Fruit fly (Drosophila melanogaster) whole organism, embryonic: ENCODE measurements around the gene Kyat.

Experiments used
- CG10209 ChIP-seq: fragments of 200-800 bp; sonication (Bioruptor generic); optimal IDR thresholded peaks from 3 replicates; lab custom pipeline; 2017; ENCODE audit warnings: missing biosample characterization, mild to moderate bottlenecking, missing genetic modification characterization, missing genetic modification reagents
- CG10462 ChIP-seq: fragments of 200-800 bp; sonication (Bioruptor generic); optimal IDR thresholded peaks from 2 replicates; lab custom pipeline; 2016; ENCODE audit warnings: missing biosample characterization, missing genetic modification characterization
- CG11456 ChIP-seq: fragments of 200-800 bp; sonication (Bioruptor generic); IDR thresholded peaks from 3 replicates; pipeline ENCODE4 v1.3.6; 2022; ENCODE audit warnings: missing biosample characterization, missing genetic modification characterization
- CG11560 ChIP-seq: fragments of 200-800 bp; sonication (Bioruptor generic); IDR thresholded peaks from 3 replicates; pipeline ENCODE4 v1.3.6; 2022; ENCODE audit warnings: missing biosample characterization, missing genetic modification characterization
- CG11695 ChIP-seq: fragments of 200-800 bp; sonication (Bioruptor generic); IDR thresholded peaks from 3 replicates; pipeline ENCODE4 v1.3.6; 2022; ENCODE audit warnings: missing biosample characterization, missing genetic modification characterization
- CG1233 ChIP-seq: fragments of 200-800 bp; sonication (Bioruptor generic); optimal IDR thresholded peaks from 4 replicates; lab custom pipeline; 2018; ENCODE audit warnings: missing biosample characterization, mild to moderate bottlenecking, missing genetic modification characterization
- CG12769 ChIP-seq: fragments of 200-800 bp; sonication (Bioruptor generic); optimal IDR thresholded peaks from 2 replicates; lab custom pipeline; 2019; ENCODE audit warnings: missing biosample characterization, mild to moderate bottlenecking, missing genetic modification characterization, moderate library complexity
- CG16863 ChIP-seq: fragments of 200-800 bp; sonication (Bioruptor generic); optimal IDR thresholded peaks from 3 replicates; lab custom pipeline; 2016; ENCODE audit warnings: missing biosample characterization, missing genetic modification characterization
- CG17612 ChIP-seq: fragments of 200-800 bp; sonication (Bioruptor generic); IDR thresholded peaks from 2 replicates; pipeline ENCODE4 v1.3.6; 2022; ENCODE audit warnings: missing biosample characterization, missing genetic modification characterization
- CG2202 ChIP-seq: fragments of 200-800 bp; sonication (Bioruptor generic); optimal IDR thresholded peaks from 2 replicates; lab custom pipeline; 2018; ENCODE audit warnings: missing biosample characterization, mild to moderate bottlenecking, missing genetic modification characterization
- CG30020 ChIP-seq: fragments of 200-800 bp; optimal IDR thresholded peaks from 2 replicates; lab custom pipeline; 2019; ENCODE audit warnings: missing biosample characterization, mild to moderate bottlenecking, missing genetic modification characterization, moderate library complexity
- CG31224 ChIP-seq: fragments of 200-800 bp; sonication (Bioruptor generic); IDR thresholded peaks from 2 replicates; pipeline ENCODE4 v1.3.6; 2022; ENCODE audit warnings: missing biosample characterization, missing genetic modification characterization
- CG3281 ChIP-seq: fragments of 200-800 bp; sonication (Bioruptor generic); optimal IDR thresholded peaks from 3 replicates; lab custom pipeline; 2017; ENCODE audit warnings: missing biosample characterization, mild to moderate bottlenecking, missing genetic modification characterization
- CG34376 ChIP-seq: fragments of 200-800 bp; sonication (Bioruptor generic); optimal IDR thresholded peaks from 2 replicates; lab custom pipeline; 2018; ENCODE audit warnings: missing biosample characterization, mild to moderate bottlenecking, missing genetic modification characterization
- CG34422 ChIP-seq: fragments of 200-800 bp; sonication (Bioruptor generic); IDR thresholded peaks from 3 replicates; pipeline ENCODE4 v1.3.6; 2022; ENCODE audit warnings: missing biosample characterization, missing genetic modification characterization
- CG5180 ChIP-seq: fragments of 200-800 bp; sonication (Bioruptor generic); optimal IDR thresholded peaks from 3 replicates; lab custom pipeline; 2017; ENCODE audit warnings: missing biosample characterization, missing genetic modification characterization, mild to moderate bottlenecking, moderate library complexity, missing genetic modification reagents
- CG6683 ChIP-seq: fragments of 200-800 bp; sonication (Bioruptor generic); optimal IDR thresholded peaks from 2 replicates; lab custom pipeline; 2017; ENCODE audit warnings: missing biosample characterization, mild to moderate bottlenecking, missing genetic modification characterization, missing genetic modification reagents
- CG6765 ChIP-seq: fragments of 200-800 bp; sonication (Bioruptor generic); optimal IDR thresholded peaks from 3 replicates; lab custom pipeline; 2017; ENCODE audit warnings: missing biosample characterization, mild to moderate bottlenecking, missing genetic modification characterization
- CG7372 ChIP-seq: fragments of 200-800 bp; sonication (Bioruptor generic); IDR thresholded peaks from 2 replicates; pipeline ENCODE4 v1.3.6; 2022; ENCODE audit warnings: missing biosample characterization, missing genetic modification characterization
- CG8281 ChIP-seq: fragments of 200-800 bp; sonication (Bioruptor generic); optimal IDR thresholded peaks from 2 replicates; lab custom pipeline; 2018; ENCODE audit warnings: missing biosample characterization, mild to moderate bottlenecking, missing genetic modification characterization, moderate library complexity
- D19A ChIP-seq: fragments of 200-800 bp; optimal IDR thresholded peaks from 3 replicates; lab custom pipeline; 2019; ENCODE audit warnings: missing biosample characterization, mild to moderate bottlenecking, missing genetic modification characterization, moderate library complexity
- Dip3 ChIP-seq: fragments of 200-800 bp; sonication (Bioruptor generic); optimal IDR thresholded peaks from 3 replicates; lab custom pipeline; 2016; ENCODE audit warnings: missing biosample characterization, missing genetic modification characterization
- H15 ChIP-seq: fragments of 200-800 bp; sonication (Bioruptor generic); IDR thresholded peaks from 3 replicates; pipeline ENCODE4 v1.3.6; 2022; ENCODE audit warnings: missing biosample characterization, missing genetic modification characterization
- Mad ChIP-seq: fragments of 200-800 bp; sonication (Bioruptor generic); optimal IDR thresholded peaks from 2 replicates; lab custom pipeline; 2016; ENCODE audit warnings: missing biosample characterization, missing genetic modification characterization
- Med ChIP-seq: fragments of 200-800 bp; sonication (Bioruptor generic); peaks from one replicate; lab custom pipeline; 2016; ENCODE audit warnings: missing biosample characterization, missing genetic modification characterization, mild to moderate bottlenecking, inconsistent platforms, moderate library complexity
- Mrtf ChIP-seq: fragments of 200-800 bp; sonication (Bioruptor generic); IDR thresholded peaks from 3 replicates; pipeline ENCODE4 v1.3.6; 2022; ENCODE audit warnings: missing biosample characterization, missing genetic modification characterization
- Opbp ChIP-seq: fragments of 200-800 bp; sonication (Bioruptor generic); IDR thresholded peaks from 3 replicates; pipeline ENCODE4 v1.3.6; 2022; ENCODE audit warnings: missing biosample characterization, missing genetic modification characterization; ENCODE audit not compliant: partially characterized antibody
- Optix ChIP-seq: fragments of 200-800 bp; sonication (Bioruptor generic); IDR thresholded peaks from 3 replicates; pipeline ENCODE4 v1.3.6; 2022; ENCODE audit warnings: missing biosample characterization, missing genetic modification characterization
- Side ChIP-seq: fragments of 200-800 bp; sonication (Bioruptor generic); optimal IDR thresholded peaks from 2 replicates; lab custom pipeline; 2016; ENCODE audit warnings: missing biosample characterization, missing genetic modification characterization
- Spps ChIP-seq: fragments of 200-800 bp; sonication (Bioruptor generic); optimal IDR thresholded peaks from 2 replicates; lab custom pipeline; 2018; ENCODE audit warnings: missing biosample characterization, mild to moderate bottlenecking, missing genetic modification characterization
- Usf ChIP-seq: fragments of 200-800 bp; sonication (Bioruptor generic); optimal IDR thresholded peaks from 2 replicates; lab custom pipeline; 2017; ENCODE audit warnings: missing genotype, missing biosample characterization, missing genetic modification characterization
- ase ChIP-seq: fragments of 200-800 bp; sonication (Bioruptor generic); IDR thresholded peaks from 3 replicates; pipeline ENCODE4 v1.3.6; 2022; ENCODE audit warnings: missing biosample characterization, missing genetic modification characterization
- az2 ChIP-seq: fragments of 200-800 bp; sonication (Bioruptor generic); optimal IDR thresholded peaks from 3 replicates; lab custom pipeline; 2016; ENCODE audit warnings: missing biosample characterization, missing genetic modification characterization
- ci ChIP-seq: fragments of 200-800 bp; sonication (Bioruptor generic); IDR thresholded peaks from 3 replicates; pipeline ENCODE4 v1.3.6; 2022; ENCODE audit warnings: missing biosample characterization, missing genetic modification characterization
- dati ChIP-seq: fragments of 200-800 bp; sonication (Bioruptor generic); IDR thresholded peaks from 2 replicates; pipeline ENCODE4 v1.3.6; 2022; ENCODE audit warnings: missing biosample characterization, missing genetic modification characterization
- ems ChIP-seq: fragments of 200-800 bp; sonication (Bioruptor generic); optimal IDR thresholded peaks from 3 replicates; lab custom pipeline; 2016; ENCODE audit warnings: missing biosample characterization, missing genetic modification characterization
- ftz-f1 ChIP-seq: fragments of 200-800 bp; sonication (Bioruptor generic); optimal IDR thresholded peaks from 2 replicates; lab custom pipeline; 2016; ENCODE audit warnings: missing biosample characterization, missing genetic modification characterization
- grn ChIP-seq: fragments of 200-800 bp; sonication (Bioruptor generic); optimal IDR thresholded peaks from 3 replicates; lab custom pipeline; 2017; ENCODE audit warnings: missing biosample characterization, missing genetic modification characterization
- gt ChIP-seq: fragments of 200-800 bp; sonication (Bioruptor generic); IDR thresholded peaks from 2 replicates; pipeline ENCODE4 v1.3.6; 2022; ENCODE audit warnings: missing biosample characterization, missing genetic modification characterization
- ken ChIP-seq: fragments of 200-800 bp; sonication (Bioruptor generic); IDR thresholded peaks from 3 replicates; pipeline ENCODE4 v1.3.6; 2022; ENCODE audit warnings: missing biosample characterization, missing genetic modification characterization
- lilli ChIP-seq: fragments of 200-800 bp; sonication (Bioruptor generic); optimal IDR thresholded peaks from 3 replicates; lab custom pipeline; 2016; ENCODE audit warnings: missing biosample characterization, missing genetic modification characterization
- luna ChIP-seq: fragments of 200-800 bp; sonication (Bioruptor generic); optimal IDR thresholded peaks from 2 replicates; lab custom pipeline; 2016; ENCODE audit warnings: missing biosample characterization, missing genetic modification characterization
- pho ChIP-seq: fragments of 200-800 bp; sonication (Bioruptor generic); optimal IDR thresholded peaks from 2 replicates; lab custom pipeline; 2016; ENCODE audit warnings: missing biosample characterization, missing genetic modification characterization
- repo ChIP-seq: fragments of 200-800 bp; sonication (Bioruptor generic); optimal IDR thresholded peaks from 2 replicates; lab custom pipeline; 2016; ENCODE audit warnings: missing biosample characterization, missing genetic modification characterization
- schlank ChIP-seq: fragments of 200-800 bp; sonication (Bioruptor generic); optimal IDR thresholded peaks from 2 replicates; lab custom pipeline; 2018; ENCODE audit warnings: missing biosample characterization, mild to moderate bottlenecking, missing genetic modification characterization
- seq ChIP-seq: fragments of 200-800 bp; sonication (Bioruptor generic); IDR thresholded peaks from 2 replicates; pipeline ENCODE4 v1.3.6; 2022; ENCODE audit warnings: missing biosample characterization, missing genetic modification characterization
- sima ChIP-seq: fragments of 200-800 bp; sonication (Bioruptor generic); optimal IDR thresholded peaks from 2 replicates; lab custom pipeline; 2016; ENCODE audit warnings: missing biosample characterization, missing genetic modification characterization
- sob ChIP-seq: fragments of 200-800 bp; sonication (Bioruptor generic); IDR thresholded peaks from 2 replicates; pipeline ENCODE4 v1.3.6; 2022; ENCODE audit warnings: missing biosample characterization, missing genetic modification characterization
- sug ChIP-seq: fragments of 200-800 bp; optimal IDR thresholded peaks from 2 replicates; lab custom pipeline; 2019; ENCODE audit warnings: missing biosample characterization, mild to moderate bottlenecking, missing genetic modification characterization, moderate library complexity
- vvl ChIP-seq: fragments of 200-800 bp; sonication (Bioruptor generic); IDR thresholded peaks from 2 replicates; pipeline ENCODE4 v1.3.6; 2022; ENCODE audit warnings: missing biosample characterization, missing genetic modification characterization
- wek ChIP-seq: fragments of 200-800 bp; sonication (Bioruptor generic); optimal IDR thresholded peaks from 3 replicates; lab custom pipeline; 2018; ENCODE audit warnings: missing biosample characterization, mild to moderate bottlenecking, missing genetic modification characterization, moderate library complexity
- zfh1 ChIP-seq: fragments of 200-800 bp; sonication (Bioruptor generic); IDR thresholded peaks from 3 replicates; pipeline ENCODE4 v1.3.6; 2022; ENCODE audit warnings: missing biosample characterization, missing genetic modification characterization

The Kyat gene

dm6 chr3R:11812881-11813466, 9.3 kb downstream of the Kyat start, which contains the start of gene ClC-a (continued):
- TF ChIP-seq Med = peak; percentile 76
- peak; percentile 90 for TF ChIP-seq CG34376 (GFP tag; lab: Kevin White, UChicago)
- no peak for TF ChIP-seq Dip3
- TF ChIP-seq H15 = no peak
- TF ChIP-seq CG17612 (GFP tag; lab: Robert Waterston, UW) = no peak
- TF ChIP-seq CG11695 (GFP tag; lab: Robert Waterston, UW) = no peak
- no peak for TF ChIP-seq Usf (GFP tag; lab: Kevin White, UChicago)
- TF ChIP-seq zfh1 = no peak
- peak; percentile 20; the same call in 1 of the 2 replicates for TF ChIP-seq sob (GFP tag; lab: Robert Waterston, UW)
- peak; percentile 14 for TF ChIP-seq CG3281 (GFP tag; lab: Kevin White, UChicago)
- no peak for TF ChIP-seq sima
- no peak for TF ChIP-seq CG16863 (GFP tag; lab: Kevin White, UChicago)
- TF ChIP-seq Mad = no peak
- TF ChIP-seq CG11560 (tag; lab: Robert Waterston, UW) = 0 out of 3 replicates have a peak, but pooled peaks have one; percentile 20
- no peak for TF ChIP-seq dati (GFP tag; lab: Robert Waterston, UW)
- no peak for TF ChIP-seq CG11456
- TF ChIP-seq sug = peak; percentile 61
- no peak for TF ChIP-seq wek (GFP tag; lab: Kevin White, UChicago)
- TF ChIP-seq Opbp (GFP tag; lab: Robert Waterston, UW) = no peak
- no peak for TF ChIP-seq CG8281 (tag; lab: Kevin White, UChicago)
- 0 out of 3 replicates have a peak, but pooled peaks have one; percentile 44 for TF ChIP-seq ci (GFP tag; lab: Robert Waterston, UW)
- TF ChIP-seq CG7372 (GFP tag; lab: Robert Waterston, UW) = no peak
- TF ChIP-seq Spps = no peak
- peak; percentile 65 for TF ChIP-seq CG12769 (tag; lab: Kevin White, UChicago)
- 0 out of 2 replicates have a peak, but pooled peaks have one; percentile 11 for TF ChIP-seq vvl (GFP tag; lab: Robert Waterston, UW)
- peak; percentile 45 for TF ChIP-seq ftz-f1 (GFP tag; lab: Kevin White, UChicago)
- no peak for TF ChIP-seq gt (GFP tag; lab: Robert Waterston, UW)
- no peak for TF ChIP-seq CG1233 (GFP tag; lab: Kevin White, UChicago)
- no peak for TF ChIP-seq CG10209
- TF ChIP-seq CG5180 (GFP tag; lab: Kevin White, UChicago) = peak; percentile 15
- TF ChIP-seq CG2202 (tag; lab: Kevin White, UChicago) = no peak
- no peak for TF ChIP-seq CG30020 (tag; lab: Kevin White, UChicago)
- TF ChIP-seq Side (GFP tag; lab: Kevin White, UChicago) = no peak
- TF ChIP-seq Optix (GFP tag; lab: Robert Waterston, UW) = no peak
- TF ChIP-seq seq (GFP tag; lab: Robert Waterston, UW) = peak; percentile 29; the same call in 1 of the 2 replicates
- no peak for TF ChIP-seq CG31224 (GFP tag; lab: Robert Waterston, UW)
- TF ChIP-seq Mrtf (GFP tag; lab: Robert Waterston, UW) = no peak
- TF ChIP-seq grn (GFP tag; lab: Kevin White, UChicago) = peak; percentile 20
- no peak for TF ChIP-seq CG10462 (GFP tag; lab: Kevin White, UChicago)
- TF ChIP-seq ems (GFP tag; lab: Kevin White, UChicago) = no peak
- no peak for TF ChIP-seq az2 (GFP tag; lab: Kevin White, UChicago)
- no peak for TF ChIP-seq ken (GFP tag; lab: Robert Waterston, UW)
- no peak for TF ChIP-seq luna (GFP tag; lab: Kevin White, UChicago)
- TF ChIP-seq ase (GFP tag; lab: Robert Waterston, UW) = no peak
- no peak for TF ChIP-seq CG34422
- no peak for TF ChIP-seq lilli
- TF ChIP-seq pho = no peak
- TF ChIP-seq CG6683 = no peak
- no peak for TF ChIP-seq repo
- no peak for TF ChIP-seq CG6765 (GFP tag; lab: Kevin White, UChicago)
- TF ChIP-seq schlank (tag; lab: Kevin White, UChicago) = peak; percentile 33
- peak; percentile 29 for TF ChIP-seq D19A (tag; lab: Kevin White, UChicago)
